Worm (Caenorhabditis elegans) whole organism, young adult: ENCODE measurements around the gene frm-8.

Experiments used
- F33H1.4 ChIP-seq: fragments of 200-800 bp; sonication (Bioruptor generic); IDR thresholded peaks from 2 replicates; pipeline ENCODE4 v1.3.6; 2022; ENCODE audit warnings: missing genetic modification reagents, missing genetic modification characterization, missing compliant biosample characterization
- F39B2.1 ChIP-seq: fragments of 200-800 bp; sonication (Bioruptor generic); IDR thresholded peaks from 2 replicates; pipeline ENCODE4 v1.3.6; 2022; ENCODE audit warnings: missing genetic modification reagents, missing genetic modification characterization, missing compliant biosample characterization
- K11D2.4 ChIP-seq: fragments of 200-800 bp; sonication (Bioruptor generic); IDR thresholded peaks from 2 replicates; pipeline ENCODE4 v1.3.6; 2022; ENCODE audit warnings: missing genetic modification reagents, missing genetic modification characterization, missing compliant biosample characterization
- ama-1 ChIP-seq, 3 experiments: fragments of 150-350 bp in 1 of 3; sonication (generic microtip) in 2 of 3; optimal IDR thresholded peaks; 2 replicates each; lab custom pipeline; 2014 to 2018; ENCODE audit warnings: missing biosample characterization in 2 of 3, missing genetic modification characterization in 2 of 3, missing genetic modification reagents in 2 of 3
- attf-6 ChIP-seq: fragments of 200-800 bp; sonication (Bioruptor generic); IDR thresholded peaks from 2 replicates; pipeline ENCODE4 v1.3.6; 2022; ENCODE audit warnings: missing genetic modification reagents, missing genetic modification characterization, missing compliant biosample characterization
- bed-2 ChIP-seq: fragments of 200-800 bp; sonication (Bioruptor generic); IDR thresholded peaks from 2 replicates; pipeline ENCODE4 v1.3.6; 2022; ENCODE audit warnings: missing genetic modification reagents, missing genetic modification characterization, missing compliant biosample characterization
- ceh-40 ChIP-seq: fragments of 200-800 bp; sonication (Bioruptor generic); IDR thresholded peaks from 2 replicates; pipeline ENCODE4 v1.3.6; 2022; ENCODE audit warnings: missing genetic modification characterization, missing compliant biosample characterization
- ceh-58 ChIP-seq: fragments of 200-800 bp; sonication (Bioruptor generic); IDR thresholded peaks from 2 replicates; pipeline ENCODE4 v1.3.6; 2022; ENCODE audit warnings: missing genetic modification characterization, missing compliant biosample characterization
- dox-1 ChIP-seq: fragments of 200-800 bp; sonication (Bioruptor generic); IDR thresholded peaks from 2 replicates; pipeline ENCODE4 v1.3.6; 2022; ENCODE audit warnings: missing genetic modification reagents, missing genetic modification characterization, missing compliant biosample characterization
- dpl-1 ChIP-seq: fragments of 150-350 bp; optimal IDR thresholded peaks from 2 replicates; lab custom pipeline; 2014; ENCODE audit warnings: missing biosample characterization, missing genetic modification reagents, missing genetic modification characterization
- efl-1 ChIP-seq: fragments of 150-350 bp; optimal IDR thresholded peaks from 2 replicates; lab custom pipeline; 2014; ENCODE audit warnings: missing biosample characterization, missing genetic modification reagents, missing genetic modification characterization
- egrh-3 ChIP-seq: fragments of 200-800 bp; sonication (Bioruptor generic); IDR thresholded peaks from 2 replicates; pipeline ENCODE4 v1.3.6; 2022; ENCODE audit warnings: missing genetic modification reagents, missing genetic modification characterization, missing compliant biosample characterization
- ekl-4 ChIP-seq: fragments of 200-800 bp; sonication (Bioruptor generic); IDR thresholded peaks from 2 replicates; pipeline ENCODE4 v1.3.6; 2022; ENCODE audit warnings: missing genetic modification reagents, missing genetic modification characterization, missing compliant biosample characterization
- him-1 ChIP-seq: sonication (generic microtip); optimal IDR thresholded peaks from 2 replicates; lab custom pipeline; 2016; ENCODE audit warnings: missing genotype, missing genetic modification reagents, missing genetic modification characterization, missing compliant biosample characterization
- hmg-1.2 ChIP-seq: fragments of 200-800 bp; sonication (Bioruptor generic); IDR thresholded peaks from 2 replicates; pipeline ENCODE4 v1.3.6; 2022; ENCODE audit warnings: missing genetic modification reagents, missing genetic modification characterization, missing compliant biosample characterization
- hsf-1 ChIP-seq: fragments of 200-800 bp; sonication (Bioruptor generic); IDR thresholded peaks from 2 replicates; pipeline ENCODE4 v1.3.6; 2022; ENCODE audit warnings: missing genetic modification reagents, missing genetic modification characterization, missing compliant biosample characterization
- let-607 ChIP-seq, 2 experiments: fragments of 200-800 bp in 1 of 2; sonication (Bioruptor generic) in 1 of 2; sonication (generic microtip) in 1 of 2; optimal IDR thresholded peaks; 2 replicates each; lab custom pipeline; 2016 to 2018; ENCODE audit warnings: mild to moderate bottlenecking in 2 of 2, missing compliant biosample characterization in 2 of 2, missing genetic modification characterization in 2 of 2, moderate library complexity in 2 of 2, missing genotype in 1 of 2
- lsl-1 ChIP-seq: fragments of 200-800 bp; sonication (Bioruptor generic); optimal IDR thresholded peaks from 2 replicates; lab custom pipeline; 2018; ENCODE audit warnings: mild to moderate bottlenecking, missing genetic modification characterization, moderate library complexity, missing compliant biosample characterization
- lsy-27 ChIP-seq: sonication (generic microtip); optimal IDR thresholded peaks from 2 replicates; lab custom pipeline; 2017; ENCODE audit warnings: missing genetic modification characterization, mild to moderate bottlenecking, missing compliant biosample characterization, antibody characterized with exemption, missing genotype, borderline replicate concordance; ENCODE audit not compliant: insufficient read depth
- madf-8 ChIP-seq: fragments of 200-800 bp; sonication (Bioruptor generic); conservative IDR thresholded peaks from 2 replicates; pipeline ENCODE4 v1.3.6; 2022; ENCODE audit warnings: missing genetic modification reagents, missing genetic modification characterization, missing compliant biosample characterization
- mcd-1 ChIP-seq: fragments of 200-800 bp; sonication (Bioruptor generic); IDR thresholded peaks from 2 replicates; pipeline ENCODE4 v1.3.6; 2022; ENCODE audit warnings: missing genetic modification reagents, missing genetic modification characterization, missing compliant biosample characterization
- mes-4 ChIP-seq: sonication (generic microtip); optimal IDR thresholded peaks from 2 replicates; lab custom pipeline; 2016; ENCODE audit warnings: missing genotype, missing genetic modification characterization, missing compliant biosample characterization
- mxl-1 ChIP-seq: sonication (generic microtip); optimal IDR thresholded peaks from 2 replicates; lab custom pipeline; 2016; ENCODE audit warnings: missing genetic modification characterization, missing compliant biosample characterization
- nfya-2 ChIP-seq: fragments of 200-800 bp; sonication (Bioruptor generic); IDR thresholded peaks from 2 replicates; pipeline ENCODE4 v1.3.6; 2022; ENCODE audit warnings: missing genetic modification reagents, missing genetic modification characterization, missing compliant biosample characterization
- nhr-179 ChIP-seq: sonication (generic microtip); optimal IDR thresholded peaks from 2 replicates; lab custom pipeline; 2016; ENCODE audit warnings: mild to moderate bottlenecking, missing genetic modification characterization, missing compliant biosample characterization
- pbrm-1 ChIP-seq: fragments of 200-800 bp; sonication (Bioruptor generic); IDR thresholded peaks from 2 replicates; pipeline ENCODE4 v1.3.6; 2022; ENCODE audit warnings: missing genetic modification reagents, missing genetic modification characterization, missing compliant biosample characterization
- repo-1 ChIP-seq: sonication (generic microtip); optimal IDR thresholded peaks from 2 replicates; lab custom pipeline; 2017; ENCODE audit warnings: mild to moderate bottlenecking, missing genetic modification characterization, missing compliant biosample characterization
- snpc-3.4 ChIP-seq: sonication (generic microtip); optimal IDR thresholded peaks from 2 replicates; lab custom pipeline; 2017; ENCODE audit warnings: missing genetic modification characterization, mild to moderate bottlenecking, missing compliant biosample characterization, antibody characterized with exemption, moderate library complexity, missing genotype, missing genetic modification reagents
- zfh-2 ChIP-seq: fragments of 200-800 bp; sonication (Bioruptor generic); conservative IDR thresholded peaks from 2 replicates; pipeline ENCODE4 v1.3.6; 2022; ENCODE audit warnings: missing genetic modification reagents, missing genetic modification characterization, missing compliant biosample characterization
- zim-3 ChIP-seq: sonication (generic microtip); optimal IDR thresholded peaks from 2 replicates; lab custom pipeline; 2017; ENCODE audit warnings: mild to moderate bottlenecking, missing genetic modification characterization, moderate library complexity, missing compliant biosample characterization
- ztf-18 ChIP-seq: sonication (generic microtip); optimal IDR thresholded peaks from 2 replicates; lab custom pipeline; 2016; ENCODE audit warnings: missing genotype, mild to moderate bottlenecking, missing genetic modification characterization, missing compliant biosample characterization
- ztf-22 ChIP-seq: fragments of 200-800 bp; sonication (Bioruptor generic); optimal IDR thresholded peaks from 2 replicates; lab custom pipeline; 2018; ENCODE audit warnings: mild to moderate bottlenecking, missing genetic modification characterization, moderate library complexity, missing compliant biosample characterization

frm-8 gene

DNA sequence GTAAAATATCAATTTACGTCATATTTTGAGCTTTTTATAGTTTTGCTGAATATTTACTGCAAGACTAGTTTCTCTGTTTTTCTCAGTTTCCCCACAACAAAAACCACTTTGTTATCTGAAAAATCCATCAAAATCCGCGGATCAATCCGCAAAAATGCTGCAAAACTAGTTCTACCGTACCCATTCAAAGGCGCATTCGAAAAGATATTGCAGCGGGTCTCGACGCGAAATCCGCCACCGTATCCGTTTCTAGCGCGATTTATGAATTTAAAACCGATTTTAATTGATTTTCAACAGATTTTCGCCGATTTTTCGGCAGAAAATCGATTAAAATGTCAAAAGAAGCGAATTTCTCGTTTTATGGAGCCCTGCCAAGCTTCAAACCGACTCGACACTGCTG lies 47.6 kb downstream of the frm-8 start, which contains the start of gene R148.4 (continued):
- TF ChIP-seq snpc-3.4 (tag; lab: Kevin White, UChicago) (peak; percentile 58), ztf-18 (tag; lab: Kevin White, UChicago) (peak; percentile 52), lsy-27 (tag; lab: Kevin White, UChicago) (no peak), madf-8 (GFP tag; lab: Robert Waterston, UW) (peak; percentile 89), ceh-40 (GFP tag; lab: Robert Waterston, UW) (no peak), F33H1.4 (GFP tag; lab: Robert Waterston, UW) (peak; percentile 97), him-1 (tag; lab: Kevin White, UChicago) (peak; percentile 39), efl-1 (peak; percentile 72), hsf-1 (0 out of 2 replicates have a peak, but pooled peaks have one; percentile 46), dpl-1 (GFP tag; lab: Kevin White, UChicago) (peak; percentile 51), dox-1 (GFP tag; lab: Robert Waterston, UW) (peak; percentile 73), mxl-1 (tag; lab: Kevin White, UChicago) (no peak), mcd-1 (GFP tag; lab: Robert Waterston, UW) (peak; percentile 63)

DNA sequence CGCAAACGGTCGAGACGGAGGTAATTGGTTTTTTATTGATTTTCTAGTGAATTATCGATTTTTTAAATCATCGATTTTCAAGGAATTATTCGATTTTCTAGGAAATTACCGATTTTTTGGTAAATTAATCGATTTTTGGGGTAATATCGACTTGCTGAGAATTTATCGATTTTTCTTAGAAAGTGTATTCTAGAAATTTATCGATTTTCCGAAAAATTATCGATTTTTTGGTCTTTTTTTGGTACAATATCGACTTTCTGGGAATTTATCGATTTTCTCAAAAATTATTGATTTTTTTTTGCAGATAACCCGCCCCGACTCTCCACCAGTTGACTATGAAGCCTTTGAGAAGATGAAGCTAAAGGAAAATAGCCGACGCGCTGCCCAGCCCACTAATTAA lies 48.4 kb downstream of the frm-8 start:
- no peak for TF ChIP-seq ztf-22 (GFP tag; lab: Kevin White, UChicago)
- TF ChIP-seq madf-8 (GFP tag; lab: Robert Waterston, UW): no peak
- TF ChIP-seq bed-2 (GFP tag; lab: Robert Waterston, UW): no peak
- TF ChIP-seq pbrm-1: no peak
- no peak for TF ChIP-seq mes-4
- TF ChIP-seq nfya-2 (GFP tag; lab: Robert Waterston, UW): no peak
- no peak for TF ChIP-seq hmg-1.2 (GFP tag; lab: Robert Waterston, UW)
- no peak for TF ChIP-seq K11D2.4 (GFP tag; lab: Robert Waterston, UW)

DNA sequence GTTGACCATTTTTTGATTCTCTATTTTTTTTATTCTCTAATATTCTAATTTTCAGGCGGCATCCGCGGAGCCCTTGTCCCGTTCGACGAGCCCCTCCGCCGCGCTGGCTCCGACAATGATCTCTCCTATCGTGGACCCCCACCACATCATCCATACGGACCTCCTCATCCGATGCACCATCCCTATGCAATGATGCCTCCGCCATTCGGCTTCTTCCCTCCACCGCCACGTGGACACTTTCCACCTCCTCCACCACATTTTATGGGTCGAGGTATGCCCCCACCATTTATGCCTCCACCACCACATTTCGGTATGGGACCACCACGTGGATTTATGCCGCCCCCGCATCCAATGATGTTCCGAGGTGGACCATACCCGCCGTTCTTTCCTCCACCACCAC lies 49.7 kb downstream of the frm-8 start:
- TF ChIP-seq zim-3 (tag; lab: Kevin White, UChicago) (no peak), ceh-58 (GFP tag; lab: Robert Waterston, UW) (0 out of 2 replicates have a peak, but pooled peaks have one; percentile 21), zfh-2 (GFP tag; lab: Robert Waterston, UW) (peak; percentile 72), dpl-1 (GFP tag; lab: Kevin White, UChicago) (no peak), egrh-3 (GFP tag; lab: Robert Waterston, UW) (peak; percentile 24; the same call in 1 of the 2 replicates)

DNA sequence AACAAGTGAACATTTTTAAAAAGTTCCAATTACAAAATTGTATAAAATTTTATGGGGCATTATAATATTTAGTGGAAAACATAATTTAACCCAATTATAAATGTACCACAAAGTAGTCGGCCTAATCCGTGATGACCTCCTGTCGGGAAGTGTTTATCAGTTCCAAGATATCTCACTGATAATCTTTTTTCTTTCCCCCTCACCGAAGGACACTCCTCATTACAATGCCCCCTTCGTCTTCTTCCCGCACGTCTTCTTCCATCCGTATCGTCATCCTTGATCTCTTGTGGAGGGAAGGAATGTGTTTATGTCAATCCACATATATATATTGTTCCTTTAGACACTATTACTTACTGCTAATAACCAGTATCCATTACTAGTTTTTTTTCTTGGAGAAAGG lies 53.6 kb downstream of the frm-8 start, which contains the start of gene R148.5:
Gene R148.5, plus strand, starts transcription at position 331 of the 400 bp plus-strand sequence.
- TF ChIP-seq ceh-40 (GFP tag; lab: Robert Waterston, UW) (no peak), ama-1 (optimal IDR thresholded peaks at IDR 0.05; lab: Kevin White, UChicago) (no peak), ama-1 (GFP tag; optimal IDR thresholded peaks at IDR 0.05; lab: Kevin White, UChicago) (no peak), repo-1 (tag; lab: Kevin White, UChicago) (no peak), let-607 (tag; optimal IDR thresholded peaks at IDR 0.05; lab: Kevin White, UChicago) (no peak), attf-6 (GFP tag; lab: Robert Waterston, UW) (no peak), ekl-4 (no peak), nhr-179 (tag; lab: Kevin White, UChicago) (no peak), F39B2.1 (GFP tag; lab: Robert Waterston, UW) (no peak), lsl-1 (GFP tag; lab: Kevin White, UChicago) (no peak)
